Worm (Caenorhabditis elegans) whole organism, L4 larva: ENCODE data around the gene F40G9.9.

Experiments
- ZK546.5 ChIP-seq, 2 experiments: sonication (generic microtip); optimal IDR thresholded peaks; 2 replicates each; lab custom pipeline; 2017; ENCODE audit warnings: missing biosample characterization in 2 of 2, missing genetic modification characterization in 2 of 2
- aly-2 ChIP-seq: sonication (generic microtip); optimal IDR thresholded peaks from 2 replicates; lab custom pipeline; 2018; ENCODE audit warnings: missing biosample characterization, missing genetic modification characterization
- ceh-82 ChIP-seq: sonication (generic microtip); optimal IDR thresholded peaks from 2 replicates; lab custom pipeline; 2017; ENCODE audit warnings: missing biosample characterization, missing genetic modification characterization
- ces-1 ChIP-seq: fragments of 150-350 bp; sonication (generic microtip); optimal IDR thresholded peaks from 4 replicates; lab custom pipeline; 2014; ENCODE audit warnings: missing biosample characterization, missing genetic modification reagents, missing genetic modification characterization
- hif-1 ChIP-seq, 2 experiments: sonication (generic microtip); optimal IDR thresholded peaks; 2 replicates each; lab custom pipeline; 2016 to 2017; ENCODE audit warnings: missing compliant biosample characterization in 2 of 2, missing genetic modification characterization in 2 of 2, missing genetic modification reagents in 2 of 2, missing genotype in 2 of 2, mild to moderate bottlenecking in 1 of 2
- lin-29 ChIP-seq: fragments of 200-800 bp; sonication (Bioruptor generic); IDR thresholded peaks from 2 replicates; pipeline ENCODE4 v1.3.6; 2022; ENCODE audit warnings: missing genetic modification reagents, missing genetic modification characterization, missing compliant biosample characterization
- mep-1 ChIP-seq: fragments of 150-350 bp; sonication (generic microtip); optimal IDR thresholded peaks from 3 replicates; lab custom pipeline; 2014; ENCODE audit warnings: missing biosample characterization, missing genetic modification characterization
- nhr-77 ChIP-seq: fragments of 150-350 bp; optimal IDR thresholded peaks from 2 replicates; lab custom pipeline; 2014; ENCODE audit warnings: missing biosample characterization, missing genetic modification characterization
- zag-1 ChIP-seq: fragments of 150-350 bp; optimal IDR thresholded peaks from 2 replicates; lab custom pipeline; 2014; ENCODE audit warnings: missing biosample characterization, missing genetic modification characterization

ce11 chrIII:173501-173900, 2.0 kb upstream of the F40G9.9 start, which contains the start of gene F40G9.19:
- no peak for TF ChIP-seq hif-1 (tag; optimal IDR thresholded peaks at IDR 0.05; lab: Kevin White, UChicago)
- no peak for TF ChIP-seq ceh-82
- no peak for TF ChIP-seq aly-2 (tag; lab: Kevin White, UChicago)
- TF ChIP-seq zag-1 (tag; lab: Kevin White, UChicago): no peak
- TF ChIP-seq nhr-77 (tag; lab: Kevin White, UChicago): no peak
- TF ChIP-seq ZK546.5 (tag; optimal IDR thresholded peaks at IDR 0.05; lab: Kevin White, UChicago): no peak
- no peak for TF ChIP-seq ces-1 (GFP tag; lab: Kevin White, UChicago)
- TF ChIP-seq lin-29 (GFP tag; lab: Robert Waterston, UW): no peak
- TF ChIP-seq mep-1: no peak
